Worm (Caenorhabditis elegans): Measurements from ENCODE around the gene dhc-3.

Gene dhc-3

ce11 chrV:13138681-13139080 lies at the start of gene dhc-3:
dhc-3 (plus strand) TSS chrV:13138981.
- no peak for TF ChIP-seq hnd-1 (tag; optimal IDR thresholded peaks at IDR 0.05)
- no peak for TF ChIP-seq ceh-13 (GFP tag; optimal IDR thresholded peaks at IDR 0.05)
- TF ChIP-seq flt-1 (GFP tag; IDR thresholded peaks at IDR 0.05) = no peak
- TF ChIP-seq aly-1 (tag; optimal IDR thresholded peaks at IDR 0.05) = no peak

DNA sequence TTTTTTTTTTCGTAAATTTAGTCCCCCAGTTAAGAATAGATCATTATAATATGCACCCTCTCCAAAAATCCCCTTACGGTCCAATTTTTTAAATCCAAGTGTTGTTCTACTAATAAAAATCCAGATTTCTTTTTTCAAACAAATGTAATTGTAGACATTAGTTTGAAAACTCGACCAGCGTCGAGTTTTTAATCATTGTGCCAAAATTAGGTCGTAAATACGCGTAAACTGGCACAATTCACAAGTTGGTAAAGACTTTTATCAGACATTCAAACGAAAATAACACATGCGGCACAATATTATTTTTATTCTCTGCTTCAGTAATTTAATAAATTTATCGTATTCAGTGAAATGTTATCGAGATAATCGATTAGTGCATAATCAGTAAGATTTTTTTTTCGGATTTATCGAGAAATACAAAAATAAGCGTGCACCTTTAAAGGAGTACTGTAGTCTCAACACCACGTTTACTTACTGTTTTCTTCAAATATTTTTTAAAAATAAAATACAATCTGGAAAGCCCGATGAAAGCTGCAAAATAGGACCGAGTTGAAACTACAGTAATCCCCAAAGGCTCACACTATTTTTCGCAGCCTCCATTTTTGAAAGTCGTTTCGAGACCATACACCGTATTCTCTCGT lies 48.5 kb upstream of the dhc-3 start, which contains the start of gene C34B4.4:
Gene C34B4.4, plus strand, starts transcription at position 276 of the 641 bp plus-strand sequence.
- TF ChIP-seq hnd-1 (tag; optimal IDR thresholded peaks at IDR 0.05) = no peak
- TF ChIP-seq flt-1 (GFP tag; IDR thresholded peaks at IDR 0.05) = no peak
- no peak for TF ChIP-seq ets-7 (tag; optimal IDR thresholded peaks at IDR 0.05)
- TF ChIP-seq hmbx-1 (tag; optimal IDR thresholded peaks at IDR 0.05) = no peak
- no peak for TF ChIP-seq scrt-1 (GFP tag; IDR thresholded peaks at IDR 0.05)
- TF ChIP-seq tra-4 (tag; optimal IDR thresholded peaks at IDR 0.05) = no peak
- no peak for TF ChIP-seq ceh-13 (GFP tag; optimal IDR thresholded peaks at IDR 0.05)
- no peak for TF ChIP-seq pes-1 (GFP tag; IDR thresholded peaks at IDR 0.05)
- TF ChIP-seq F13C5.2 (tag; optimal IDR thresholded peaks at IDR 0.05) = no peak
- no peak for TF ChIP-seq aly-1 (tag; optimal IDR thresholded peaks at IDR 0.05)
- no peak for TF ChIP-seq tbx-37 (GFP tag; conservative IDR thresholded peaks at IDR 0.05)
- no peak for TF ChIP-seq sea-1 (GFP tag; conservative IDR thresholded peaks at IDR 0.05)
- TF ChIP-seq ceh-36 (tag; optimal IDR thresholded peaks at IDR 0.05) = no peak
- TF ChIP-seq B0310.2 (tag; optimal IDR thresholded peaks at IDR 0.05) = no peak
- no peak for TF ChIP-seq ama-1 (optimal IDR thresholded peaks at IDR 0.05)
- TF ChIP-seq hmg-4 (GFP tag; optimal IDR thresholded peaks at IDR 0.05) = no peak
- TF ChIP-seq tbx-11 (GFP tag; IDR thresholded peaks at IDR 0.05) = no peak

DNA sequence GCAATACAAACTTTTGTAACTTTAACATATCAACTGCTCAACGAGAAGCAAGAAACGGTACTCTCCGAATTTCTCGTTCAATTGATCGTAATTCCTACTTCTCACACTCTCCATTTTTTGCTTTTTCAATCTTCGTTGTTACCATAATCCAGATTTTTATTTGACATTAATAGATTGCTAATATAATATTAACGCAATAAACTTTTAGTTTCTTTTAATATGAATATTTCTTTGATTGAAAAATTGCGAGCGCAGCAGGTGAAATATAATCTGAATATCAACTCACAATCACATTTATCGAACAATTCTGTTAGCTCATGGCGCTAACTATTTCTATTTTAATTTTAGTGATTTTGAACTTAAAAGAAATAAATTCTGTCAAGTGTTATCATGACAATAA lies 46.4 kb upstream of the dhc-3 start, which contains the start of gene lurp-4:
Gene lurp-4, plus strand, starts transcription at position 301 of the 400 bp plus-strand sequence.
- no peak for TF ChIP-seq scrt-1 (GFP tag; IDR thresholded peaks at IDR 0.05)
- TF ChIP-seq B0310.2 (tag; optimal IDR thresholded peaks at IDR 0.05) = no peak
- no peak for TF ChIP-seq ama-1 (optimal IDR thresholded peaks at IDR 0.05)
- TF ChIP-seq hmg-4 (GFP tag; optimal IDR thresholded peaks at IDR 0.05) = no peak
- TF ChIP-seq ceh-36 (tag; optimal IDR thresholded peaks at IDR 0.05) = no peak
- no peak for TF ChIP-seq pes-1 (GFP tag; IDR thresholded peaks at IDR 0.05)
- TF ChIP-seq F13C5.2 (tag; optimal IDR thresholded peaks at IDR 0.05) = no peak
- no peak for TF ChIP-seq tra-4 (tag; optimal IDR thresholded peaks at IDR 0.05)
- no peak for TF ChIP-seq aly-1 (tag; optimal IDR thresholded peaks at IDR 0.05)

DNA sequence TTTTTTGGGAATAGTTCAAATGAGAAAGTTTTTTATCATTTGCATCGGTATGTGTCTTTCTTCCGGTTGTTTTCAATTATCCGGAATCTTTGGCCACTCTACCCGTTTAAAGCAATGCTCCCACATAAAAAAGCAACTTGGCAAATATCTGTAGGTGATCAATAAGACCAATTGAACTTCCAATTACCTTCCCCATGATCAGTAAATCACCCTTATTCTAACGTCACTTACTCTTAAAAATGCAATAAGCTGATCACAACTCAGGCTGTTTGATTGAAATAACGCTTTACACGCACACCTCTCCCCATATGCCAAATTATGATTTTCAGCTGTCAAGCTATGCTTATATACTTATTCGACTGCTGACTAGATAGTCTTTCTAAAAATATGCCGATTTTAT lies 43.1 kb upstream of the dhc-3 start, which contains the start of gene C34B4.5:
Gene C34B4.5, plus strand, starts transcription at position 301 of the 400 bp plus-strand sequence.
- no peak for TF ChIP-seq hmg-4 (GFP tag; optimal IDR thresholded peaks at IDR 0.05)
- TF ChIP-seq ceh-13 (GFP tag; optimal IDR thresholded peaks at IDR 0.05) = no peak

DNA sequence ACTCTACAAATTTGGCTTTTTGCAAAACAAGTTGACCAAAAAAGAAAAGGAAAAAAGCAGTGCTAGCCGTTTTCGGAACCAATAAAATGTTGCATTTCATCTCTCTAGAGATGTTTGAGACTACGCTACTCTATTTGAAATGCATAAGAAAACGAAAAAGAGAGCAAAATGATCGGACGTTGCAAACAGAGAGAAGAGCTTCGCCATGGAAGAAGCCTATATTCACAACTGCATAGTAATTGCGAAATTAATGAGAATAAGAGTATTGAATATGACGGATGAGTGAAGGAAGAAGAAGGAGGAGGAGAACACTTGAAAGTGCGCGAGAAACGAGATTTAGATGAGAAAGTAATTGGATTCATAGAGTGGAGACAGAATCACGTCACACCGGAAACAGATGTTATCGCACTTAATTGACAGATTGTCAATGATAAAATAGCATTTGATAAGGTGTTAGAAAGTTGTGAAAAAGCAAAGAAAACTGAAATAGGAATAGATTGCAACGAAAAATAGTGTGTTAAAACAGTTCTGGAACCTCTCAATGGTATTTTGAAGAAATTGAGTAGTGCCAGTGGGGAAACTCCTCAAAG lies 32.8 kb upstream of the dhc-3 start:
- TF ChIP-seq flt-1 (GFP tag; IDR thresholded peaks at IDR 0.05) = no peak
- no peak for TF ChIP-seq tbx-11 (GFP tag; IDR thresholded peaks at IDR 0.05)
- no peak for TF ChIP-seq ceh-13 (GFP tag; optimal IDR thresholded peaks at IDR 0.05)
- TF ChIP-seq tbx-37 (GFP tag; conservative IDR thresholded peaks at IDR 0.05) = no peak
- TF ChIP-seq sea-1 (GFP tag; conservative IDR thresholded peaks at IDR 0.05) = no peak
- TF ChIP-seq hmg-4 (GFP tag; optimal IDR thresholded peaks at IDR 0.05) = no peak
- no peak for TF ChIP-seq tra-4 (tag; optimal IDR thresholded peaks at IDR 0.05)
- no peak for TF ChIP-seq F13C5.2 (tag; optimal IDR thresholded peaks at IDR 0.05)
- no peak for TF ChIP-seq hmbx-1 (tag; optimal IDR thresholded peaks at IDR 0.05)
- no peak for TF ChIP-seq pes-1 (GFP tag; IDR thresholded peaks at IDR 0.05)
- no peak for TF ChIP-seq ama-1 (optimal IDR thresholded peaks at IDR 0.05)
- no peak for TF ChIP-seq hnd-1 (tag; optimal IDR thresholded peaks at IDR 0.05)
- no peak for TF ChIP-seq scrt-1 (GFP tag; IDR thresholded peaks at IDR 0.05)
- TF ChIP-seq aly-1 (tag; optimal IDR thresholded peaks at IDR 0.05) = no peak
- no peak for TF ChIP-seq ceh-36 (tag; optimal IDR thresholded peaks at IDR 0.05)
- TF ChIP-seq ets-7 (tag; optimal IDR thresholded peaks at IDR 0.05) = no peak
- TF ChIP-seq B0310.2 (tag; optimal IDR thresholded peaks at IDR 0.05) = no peak

- TF ChIP-seq sea-1 (GFP tag; conservative IDR thresholded peaks at IDR 0.05) (no peak), F13C5.2 (tag; optimal IDR thresholded peaks at IDR 0.05) (no peak), B0310.2 (tag; optimal IDR thresholded peaks at IDR 0.05) (no peak)
These were observed 27.1 kb upstream of the dhc-3 start for ce11 chrV:13111599-13112191.

ce11 chrV:13112937-13113497 lies 25.8 kb upstream of the dhc-3 start:
- no peak for TF ChIP-seq ceh-36 (tag; optimal IDR thresholded peaks at IDR 0.05)
- TF ChIP-seq tra-4 (tag; optimal IDR thresholded peaks at IDR 0.05) = no peak
- no peak for TF ChIP-seq tbx-37 (GFP tag; conservative IDR thresholded peaks at IDR 0.05)
- TF ChIP-seq sea-1 (GFP tag; conservative IDR thresholded peaks at IDR 0.05) = no peak
- no peak for TF ChIP-seq pes-1 (GFP tag; IDR thresholded peaks at IDR 0.05)

All from whole organism, early embryonic.